Fruit fly (Drosophila melanogaster) whole organism, adult: ENCODE data around the gene sds22.

Experiments used
- CG11617 ChIP-seq: fragments of 200-800 bp; sonication (Bioruptor generic); optimal IDR thresholded peaks from 2 replicates; lab custom pipeline; 2017; ENCODE audit warnings: mild to moderate bottlenecking, missing biosample characterization, missing genetic modification reagents, missing genetic modification characterization
- CG12768 ChIP-seq: fragments of 200-800 bp; sonication (Bioruptor generic); optimal IDR thresholded peaks from 2 replicates; lab custom pipeline; 2017; ENCODE audit warnings: missing biosample characterization, missing genetic modification characterization, mild to moderate bottlenecking, moderate library complexity, missing genetic modification reagents
- CG14711 ChIP-seq: fragments of 200-800 bp; sonication (Bioruptor generic); optimal IDR thresholded peaks from 2 replicates; lab custom pipeline; 2018; ENCODE audit warnings: missing biosample characterization, mild to moderate bottlenecking, missing genetic modification characterization, moderate library complexity
- CG1620 ChIP-seq: fragments of 200-800 bp; sonication (Bioruptor generic); optimal IDR thresholded peaks from 2 replicates; lab custom pipeline; 2016; ENCODE audit warnings: missing biosample characterization, missing genetic modification characterization
- CG33017 ChIP-seq: fragments of 200-800 bp; sonication (Bioruptor generic); optimal IDR thresholded peaks from 2 replicates; lab custom pipeline; 2018; ENCODE audit warnings: missing biosample characterization, mild to moderate bottlenecking, missing genetic modification characterization, moderate library complexity
- CG5204 ChIP-seq: fragments of 200-800 bp; sonication (Bioruptor generic); optimal IDR thresholded peaks from 2 replicates; lab custom pipeline; 2016; ENCODE audit warnings: missing biosample characterization, missing genetic modification characterization
- CG7045 ChIP-seq: fragments of 200-800 bp; sonication (Bioruptor generic); optimal IDR thresholded peaks from 2 replicates; lab custom pipeline; 2017; ENCODE audit warnings: missing biosample characterization, mild to moderate bottlenecking, missing genetic modification characterization
- CG7101 ChIP-seq: fragments of 200-800 bp; sonication (Bioruptor generic); optimal IDR thresholded peaks from 2 replicates; lab custom pipeline; 2018; ENCODE audit warnings: missing biosample characterization, mild to moderate bottlenecking, missing genetic modification characterization, moderate library complexity
- Clk ChIP-seq: fragments of 200-800 bp; sonication (Bioruptor generic); optimal IDR thresholded peaks from 2 replicates; lab custom pipeline; 2017; ENCODE audit warnings: missing biosample characterization, missing genetic modification characterization
- Crg-1 ChIP-seq: fragments of 200-800 bp; sonication (Bioruptor generic); optimal IDR thresholded peaks from 2 replicates; lab custom pipeline; 2016; ENCODE audit warnings: missing biosample characterization, missing genetic modification characterization
- Hr96 ChIP-seq: fragments of 200-800 bp; sonication (Bioruptor generic); optimal IDR thresholded peaks from 2 replicates; lab custom pipeline; 2016; ENCODE audit warnings: missing biosample characterization, missing genetic modification characterization
- Mnt ChIP-seq: fragments of 200-800 bp; sonication (Bioruptor generic); optimal IDR thresholded peaks from 2 replicates; lab custom pipeline; 2016; ENCODE audit warnings: missing biosample characterization, mild to moderate bottlenecking, missing genetic modification characterization
- bab1 ChIP-seq: fragments of 200-800 bp; sonication (Bioruptor generic); optimal IDR thresholded peaks from 3 replicates; lab custom pipeline; 2019; ENCODE audit warnings: missing biosample characterization, mild to moderate bottlenecking, missing genetic modification characterization, moderate library complexity
- cic ChIP-seq: fragments of 200-800 bp; sonication (Bioruptor generic); optimal IDR thresholded peaks from 2 replicates; lab custom pipeline; 2017; ENCODE audit warnings: missing biosample characterization, mild to moderate bottlenecking, missing genetic modification characterization, moderate library complexity
- cnc ChIP-seq, 2 experiments: fragments of >200 bp; optimal IDR thresholded peaks; 2 replicates each; lab custom pipeline; 2017
- kay ChIP-seq: fragments of 200-800 bp; sonication (Bioruptor generic); peaks from one replicate; lab custom pipeline; 2016; ENCODE audit warnings: missing biosample characterization, missing genetic modification characterization, borderline replicate concordance
- ovo ChIP-seq: fragments of 200-800 bp; sonication (Bioruptor generic); optimal IDR thresholded peaks from 2 replicates; lab custom pipeline; 2016; ENCODE audit warnings: missing biosample characterization, missing genetic modification characterization
- pad ChIP-seq: fragments of 200-800 bp; sonication (Bioruptor generic); optimal IDR thresholded peaks from 3 replicates; lab custom pipeline; 2017; ENCODE audit warnings: missing biosample characterization, missing genetic modification characterization, mild to moderate bottlenecking, moderate library complexity, missing genetic modification reagents
- tj ChIP-seq: fragments of 200-800 bp; sonication (Bioruptor generic); optimal IDR thresholded peaks from 3 replicates; lab custom pipeline; 2017; ENCODE audit warnings: missing biosample characterization, mild to moderate bottlenecking, missing genetic modification characterization, moderate library complexity
- toe ChIP-seq: fragments of 200-800 bp; sonication (Bioruptor generic); optimal IDR thresholded peaks from 2 replicates; lab custom pipeline; 2016; ENCODE audit warnings: missing biosample characterization, missing genetic modification characterization

The sds22 gene

dm6 chr3R:17410808-17411207, 19.4 kb downstream of the sds22 start, which contains the start of gene CG5863:
CG5863 (plus strand) TSS chr3R:17411108.
- no peak for TF ChIP-seq CG14711 (tag; lab: Kevin White, UChicago)
- TF ChIP-seq cic (GFP tag; lab: Kevin White, UChicago), result no peak
- no peak for TF ChIP-seq Hr96
- no peak for TF ChIP-seq CG5204 (GFP tag; lab: Kevin White, UChicago)
- TF ChIP-seq kay (GFP tag; lab: Kevin White, UChicago), result no peak
- no peak for TF ChIP-seq Crg-1 (GFP tag; lab: Kevin White, UChicago)
- TF ChIP-seq tj (GFP tag; lab: Kevin White, UChicago), result no peak
- TF ChIP-seq Clk (GFP tag; lab: Kevin White, UChicago), result no peak
- TF ChIP-seq toe (GFP tag; lab: Kevin White, UChicago), result no peak
- no peak for TF ChIP-seq CG12768
- no peak for TF ChIP-seq CG33017 (tag; lab: Kevin White, UChicago)
- TF ChIP-seq ovo (GFP tag; lab: Kevin White, UChicago), result no peak
- TF ChIP-seq CG7101 (tag; lab: Kevin White, UChicago), result no peak
- no peak for TF ChIP-seq CG11617 (GFP tag; lab: Kevin White, UChicago)
- no peak for TF ChIP-seq CG7045 (GFP tag; lab: Kevin White, UChicago)
- no peak for TF ChIP-seq CG1620
- no peak for TF ChIP-seq pad (GFP tag; lab: Kevin White, UChicago)
- TF ChIP-seq bab1 (GFP tag; lab: Kevin White, UChicago), result no peak

dm6 chr3R:17412458-17413127, 21.2 kb downstream of the sds22 start, which contains the start of gene CG42821:
CG42821 (plus strand) TSS chr3R:17413077.
- peak; percentile 23 for TF ChIP-seq bab1 (GFP tag; lab: Kevin White, UChicago)
- no peak for TF ChIP-seq CG12768
- TF ChIP-seq Hr96, result no peak
- peak; percentile 29 for TF ChIP-seq CG14711 (tag; lab: Kevin White, UChicago)

- TF ChIP-seq pad (GFP tag; lab: Kevin White, UChicago) (no peak), Clk (GFP tag; lab: Kevin White, UChicago) (no peak), CG5204 (GFP tag; lab: Kevin White, UChicago) (no peak), CG14711 (tag; lab: Kevin White, UChicago) (no peak), cnc (optimal IDR thresholded peaks at IDR 0.05; lab: Kevin White, UChicago) (no peak), CG7101 (tag; lab: Kevin White, UChicago) (no peak), CG33017 (tag; lab: Kevin White, UChicago) (no peak), toe (GFP tag; lab: Kevin White, UChicago) (no peak), kay (GFP tag; lab: Kevin White, UChicago) (no peak), tj (GFP tag; lab: Kevin White, UChicago) (no peak), Crg-1 (GFP tag; lab: Kevin White, UChicago) (no peak), CG1620 (no peak)
Measured at dm6 chr3R:17413601-17414000, 22.2 kb downstream of the sds22 start, which contains the start of gene CG42822. CG42822 (plus strand) TSS chr3R:17413901.

- TF ChIP-seq Crg-1 (GFP tag; lab: Kevin White, UChicago) (no peak), CG14711 (tag; lab: Kevin White, UChicago) (no peak), CG7045 (GFP tag; lab: Kevin White, UChicago) (no peak), tj (GFP tag; lab: Kevin White, UChicago) (no peak), kay (GFP tag; lab: Kevin White, UChicago) (no peak), cnc (optimal IDR thresholded peaks at IDR 0.05; lab: Kevin White, UChicago) (no peak), CG33017 (tag; lab: Kevin White, UChicago) (no peak), ovo (GFP tag; lab: Kevin White, UChicago) (no peak), Hr96 (no peak), pad (GFP tag; lab: Kevin White, UChicago) (no peak), CG7101 (tag; lab: Kevin White, UChicago) (no peak), CG1620 (no peak), cic (GFP tag; lab: Kevin White, UChicago) (no peak), Mnt (GFP tag; lab: Kevin White, UChicago) (no peak), Clk (GFP tag; lab: Kevin White, UChicago) (no peak)
Measured at dm6 chr3R:17415439-17415838, 24.0 kb downstream of the sds22 start, which contains the start of gene CG5866. CG5866 (plus strand) TSS chr3R:17415739.

dm6 chr3R:17417167-17417566, 25.8 kb downstream of the sds22 start, which contains the start of gene CG33333:
CG33333 (plus strand) TSS chr3R:17417467.
- TF ChIP-seq kay (GFP tag; lab: Kevin White, UChicago), result no peak
- no peak for TF ChIP-seq cic (GFP tag; lab: Kevin White, UChicago)
- no peak for TF ChIP-seq CG14711 (tag; lab: Kevin White, UChicago)
- no peak for TF ChIP-seq Crg-1 (GFP tag; lab: Kevin White, UChicago)
- no peak for TF ChIP-seq toe (GFP tag; lab: Kevin White, UChicago)
- no peak for TF ChIP-seq bab1 (GFP tag; lab: Kevin White, UChicago)
- no peak for TF ChIP-seq Clk (GFP tag; lab: Kevin White, UChicago)
- no peak for TF ChIP-seq CG5204 (GFP tag; lab: Kevin White, UChicago)
- TF ChIP-seq pad (GFP tag; lab: Kevin White, UChicago), result no peak
- TF ChIP-seq CG11617 (GFP tag; lab: Kevin White, UChicago), result no peak
- no peak for TF ChIP-seq tj (GFP tag; lab: Kevin White, UChicago)
- TF ChIP-seq CG33017 (tag; lab: Kevin White, UChicago), result no peak
- TF ChIP-seq ovo (GFP tag; lab: Kevin White, UChicago), result no peak
- TF ChIP-seq CG12768, result no peak
- no peak for TF ChIP-seq CG7101 (tag; lab: Kevin White, UChicago)
- no peak for TF ChIP-seq cnc (optimal IDR thresholded peaks at IDR 0.05; lab: Kevin White, UChicago)
- TF ChIP-seq CG7045 (GFP tag; lab: Kevin White, UChicago), result no peak
- TF ChIP-seq CG1620, result no peak
